Fruit fly (Drosophila melanogaster) whole organism, embryonic: ENCODE results near the gene CG1896.
A peak's percentile ranks its signal among the peaks of the same experiment; 100 is the strongest.

Experiments used
- Atf6 ChIP-seq: fragments of 200-800 bp; sonication (Bioruptor generic); IDR thresholded peaks from 2 replicates; pipeline ENCODE4 v1.3.6; 2022; ENCODE audit warnings: missing biosample characterization, missing genetic modification characterization
- B-H2 ChIP-seq: fragments of 200-800 bp; sonication (Bioruptor generic); optimal IDR thresholded peaks from 2 replicates; lab custom pipeline; 2018; ENCODE audit warnings: missing biosample characterization, mild to moderate bottlenecking, missing genetic modification characterization
- Blimp-1 ChIP-seq: fragments of 200-800 bp; sonication (Bioruptor generic); optimal IDR thresholded peaks from 3 replicates; lab custom pipeline; 2018; ENCODE audit warnings: missing biosample characterization, missing genetic modification characterization, mild to moderate bottlenecking, moderate library complexity, missing genetic modification reagents
- CG10209 ChIP-seq: fragments of 200-800 bp; sonication (Bioruptor generic); optimal IDR thresholded peaks from 3 replicates; lab custom pipeline; 2017; ENCODE audit warnings: missing biosample characterization, mild to moderate bottlenecking, missing genetic modification characterization, missing genetic modification reagents
- CG10462 ChIP-seq: fragments of 200-800 bp; sonication (Bioruptor generic); optimal IDR thresholded peaks from 2 replicates; lab custom pipeline; 2016; ENCODE audit warnings: missing biosample characterization, missing genetic modification characterization
- CG10565 ChIP-seq: fragments of 200-800 bp; sonication (Bioruptor generic); optimal IDR thresholded peaks from 3 replicates; lab custom pipeline; 2016; ENCODE audit warnings: missing biosample characterization, mild to moderate bottlenecking, missing genetic modification characterization
- CG10959 ChIP-seq: fragments of 200-800 bp; sonication (Bioruptor generic); IDR thresholded peaks from 2 replicates; pipeline ENCODE4 v1.3.6; 2022; ENCODE audit warnings: missing biosample characterization, missing genetic modification characterization
- CG11456 ChIP-seq: fragments of 200-800 bp; sonication (Bioruptor generic); IDR thresholded peaks from 3 replicates; pipeline ENCODE4 v1.3.6; 2022; ENCODE audit warnings: missing biosample characterization, missing genetic modification characterization
- CG12219 ChIP-seq: fragments of 200-800 bp; sonication (Bioruptor generic); optimal IDR thresholded peaks from 3 replicates; lab custom pipeline; 2018; ENCODE audit warnings: missing biosample characterization, mild to moderate bottlenecking, missing genetic modification characterization
- CG12299 ChIP-seq: fragments of 200-800 bp; sonication (Bioruptor generic); optimal IDR thresholded peaks from 2 replicates; lab custom pipeline; 2018; ENCODE audit warnings: missing biosample characterization, mild to moderate bottlenecking, missing genetic modification characterization
- CG1233 ChIP-seq: fragments of 200-800 bp; sonication (Bioruptor generic); optimal IDR thresholded peaks from 4 replicates; lab custom pipeline; 2018; ENCODE audit warnings: missing biosample characterization, mild to moderate bottlenecking, missing genetic modification characterization
- CG12659 ChIP-seq: fragments of 200-800 bp; sonication (Bioruptor generic); optimal IDR thresholded peaks from 3 replicates; lab custom pipeline; 2017; ENCODE audit warnings: mild to moderate bottlenecking, missing biosample characterization, missing genetic modification reagents, missing genetic modification characterization
- CG14860 ChIP-seq: fragments of 200-800 bp; sonication (Bioruptor generic); IDR thresholded peaks from 3 replicates; pipeline ENCODE4 v1.3.6; 2022; ENCODE audit warnings: missing biosample characterization, missing genetic modification characterization; ENCODE audit not compliant: partially characterized antibody
- CG15269 ChIP-seq: fragments of 200-800 bp; sonication (Bioruptor generic); optimal IDR thresholded peaks from 2 replicates; lab custom pipeline; 2018; ENCODE audit warnings: missing biosample characterization, mild to moderate bottlenecking, missing genetic modification characterization, moderate library complexity
- CG15514 ChIP-seq: fragments of 200-800 bp; sonication (Bioruptor generic); optimal IDR thresholded peaks from 3 replicates; lab custom pipeline; 2017; ENCODE audit warnings: missing biosample characterization, missing genetic modification characterization, mild to moderate bottlenecking, moderate library complexity, missing genetic modification reagents
- CG16779 ChIP-seq: fragments of 200-800 bp; sonication (Bioruptor generic); IDR thresholded peaks from 2 replicates; pipeline ENCODE4 v1.3.6; 2022; ENCODE audit warnings: missing biosample characterization, missing genetic modification characterization
- CG17612 ChIP-seq: fragments of 200-800 bp; sonication (Bioruptor generic); IDR thresholded peaks from 2 replicates; pipeline ENCODE4 v1.3.6; 2022; ENCODE audit warnings: missing biosample characterization, missing genetic modification characterization
- CG2120 ChIP-seq: fragments of 200-800 bp; sonication (Bioruptor generic); optimal IDR thresholded peaks from 3 replicates; lab custom pipeline; 2016; ENCODE audit warnings: missing biosample characterization, missing genetic modification characterization
- CG2889 ChIP-seq: fragments of 200-800 bp; sonication (Bioruptor generic); IDR thresholded peaks from 3 replicates; pipeline ENCODE4 v1.3.6; 2022; ENCODE audit warnings: missing biosample characterization, missing genetic modification characterization
- CG30403 ChIP-seq: fragments of 200-800 bp; sonication (Bioruptor generic); optimal IDR thresholded peaks from 3 replicates; lab custom pipeline; 2016; ENCODE audit warnings: missing biosample characterization, missing genetic modification characterization
- CG3407 ChIP-seq: fragments of 200-800 bp; sonication (Bioruptor generic); optimal IDR thresholded peaks from 2 replicates; lab custom pipeline; 2018; ENCODE audit warnings: missing biosample characterization, mild to moderate bottlenecking, missing genetic modification characterization
- CG34224 ChIP-seq: fragments of 200-800 bp; sonication (Bioruptor generic); IDR thresholded peaks from 3 replicates; pipeline ENCODE4 v1.3.6; 2022; ENCODE audit warnings: missing biosample characterization, missing genetic modification characterization; ENCODE audit not compliant: partially characterized antibody
- CG4730 ChIP-seq: fragments of 200-800 bp; sonication (Bioruptor generic); IDR thresholded peaks from 2 replicates; pipeline ENCODE4 v1.3.6; 2022; ENCODE audit warnings: missing biosample characterization, missing genetic modification characterization
- CG6254 ChIP-seq: fragments of 200-800 bp; sonication (Bioruptor generic); optimal IDR thresholded peaks from 3 replicates; lab custom pipeline; 2017; ENCODE audit warnings: mild to moderate bottlenecking, missing biosample characterization, missing genetic modification reagents, missing genetic modification characterization
- CG6813 ChIP-seq: fragments of 200-800 bp; sonication (Bioruptor generic); optimal IDR thresholded peaks from 2 replicates; lab custom pipeline; 2017; ENCODE audit warnings: missing biosample characterization, missing genetic modification characterization, mild to moderate bottlenecking, moderate library complexity, missing genetic modification reagents
- CG7963 ChIP-seq: fragments of 200-800 bp; sonication (Bioruptor generic); IDR thresholded peaks from 3 replicates; pipeline ENCODE4 v1.3.6; 2022; ENCODE audit warnings: missing biosample characterization, missing genetic modification characterization; ENCODE audit not compliant: partially characterized antibody
- CoRest ChIP-seq: fragments of 200-800 bp; sonication (Bioruptor generic); optimal IDR thresholded peaks from 3 replicates; lab custom pipeline; 2018; ENCODE audit warnings: missing biosample characterization, mild to moderate bottlenecking, missing genetic modification characterization, moderate library complexity
- Dad ChIP-seq: fragments of 200-800 bp; sonication (Bioruptor generic); optimal IDR thresholded peaks from 3 replicates; lab custom pipeline; 2016; ENCODE audit warnings: missing biosample characterization, missing genetic modification characterization
- Dref ChIP-seq: fragments of 200-800 bp; sonication (Bioruptor generic); IDR thresholded peaks from 2 replicates; pipeline ENCODE4 v1.3.6; 2022; ENCODE audit warnings: missing biosample characterization, missing genetic modification characterization
- H2.0 ChIP-seq: fragments of 200-800 bp; sonication (Bioruptor generic); IDR thresholded peaks from 2 replicates; pipeline ENCODE4 v1.3.6; 2022; ENCODE audit warnings: missing biosample characterization, missing genetic modification characterization
- HLH4C ChIP-seq: fragments of 200-800 bp; sonication (Bioruptor generic); IDR thresholded peaks from 3 replicates; pipeline ENCODE4 v1.3.6; 2022; ENCODE audit warnings: missing biosample characterization, missing genetic modification characterization; ENCODE audit not compliant: partially characterized antibody
- Hey ChIP-seq: fragments of 200-800 bp; sonication (Bioruptor generic); optimal IDR thresholded peaks from 3 replicates; lab custom pipeline; 2018; ENCODE audit warnings: missing biosample characterization, mild to moderate bottlenecking, missing genetic modification characterization
- MTF-1 ChIP-seq: fragments of 200-800 bp; sonication (Bioruptor generic); optimal IDR thresholded peaks from 2 replicates; lab custom pipeline; 2018; ENCODE audit warnings: missing biosample characterization, mild to moderate bottlenecking, missing genetic modification characterization, borderline replicate concordance
- Meics ChIP-seq: fragments of 200-800 bp; sonication (Bioruptor generic); optimal IDR thresholded peaks from 2 replicates; lab custom pipeline; 2017; ENCODE audit warnings: missing biosample characterization, mild to moderate bottlenecking, missing genetic modification characterization
- Oaz ChIP-seq: fragments of 200-800 bp; sonication (Bioruptor generic); IDR thresholded peaks from 2 replicates; pipeline ENCODE4 v1.3.6; 2022; ENCODE audit warnings: missing biosample characterization, missing genetic modification characterization
- Optix ChIP-seq: fragments of 200-800 bp; sonication (Bioruptor generic); IDR thresholded peaks from 3 replicates; pipeline ENCODE4 v1.3.6; 2022; ENCODE audit warnings: missing biosample characterization, missing genetic modification characterization
- PHDP ChIP-seq: fragments of 200-800 bp; sonication (Bioruptor generic); optimal IDR thresholded peaks from 3 replicates; lab custom pipeline; 2018; ENCODE audit warnings: missing biosample characterization, mild to moderate bottlenecking, missing genetic modification characterization, moderate library complexity
- Stat92E ChIP-seq, 3 experiments: fragments of >200 bp in 2 of 3; fragments of 200-800 bp in 1 of 3; sonication (Bioruptor generic) in 1 of 3; optimal IDR thresholded peaks; 2 replicates each; lab custom pipeline; 2017 to 2019; ENCODE audit warnings: missing biosample characterization in 3 of 3, missing genetic modification characterization in 3 of 3, mild to moderate bottlenecking in 1 of 3, moderate library complexity in 1 of 3
- ap ChIP-seq: fragments of 200-800 bp; sonication (Bioruptor generic); IDR thresholded peaks from 2 replicates; pipeline ENCODE4 v1.3.6; 2022; ENCODE audit warnings: missing biosample characterization, missing genetic modification characterization
- bab2 ChIP-seq: fragments of 200-800 bp; sonication (Bioruptor generic); optimal IDR thresholded peaks from 2 replicates; lab custom pipeline; 2016; ENCODE audit warnings: missing biosample characterization, missing genetic modification characterization
- br ChIP-seq: fragments of >200 bp; optimal IDR thresholded peaks from 2 replicates; lab custom pipeline; 2017
- cad ChIP-seq: fragments of >200 bp; optimal IDR thresholded peaks from 2 replicates; lab custom pipeline; 2017; ENCODE audit warnings: missing biosample characterization, missing genetic modification characterization
- chif ChIP-seq, 2 experiments: fragments of 200-800 bp; sonication (Bioruptor generic); optimal IDR thresholded peaks; 3 replicates each; lab custom pipeline; 2016; ENCODE audit warnings: missing biosample characterization in 2 of 2, missing genetic modification characterization in 2 of 2
- maf-S ChIP-seq: fragments of 200-800 bp; sonication (Bioruptor generic); optimal IDR thresholded peaks from 2 replicates; lab custom pipeline; 2016; ENCODE audit warnings: missing biosample characterization, missing genetic modification characterization
- mld ChIP-seq: fragments of 200-800 bp; sonication (Bioruptor generic); IDR thresholded peaks from 3 replicates; pipeline ENCODE4 v1.3.6; 2022; ENCODE audit warnings: missing biosample characterization, missing genetic modification characterization; ENCODE audit not compliant: partially characterized antibody
- otp ChIP-seq: fragments of 200-800 bp; sonication (Bioruptor generic); IDR thresholded peaks from 3 replicates; pipeline ENCODE4, ENCODE4 v1.3.6; 2022; ENCODE audit warnings: missing biosample characterization, missing genetic modification characterization
- pho ChIP-seq: fragments of 200-800 bp; sonication (Bioruptor generic); optimal IDR thresholded peaks from 2 replicates; lab custom pipeline; 2016; ENCODE audit warnings: missing biosample characterization, missing genetic modification characterization
- salm ChIP-seq: fragments of 200-800 bp; sonication (Bioruptor generic); optimal IDR thresholded peaks from 2 replicates; lab custom pipeline; 2018; ENCODE audit warnings: missing biosample characterization, mild to moderate bottlenecking, missing genetic modification characterization
- trh ChIP-seq: fragments of 200-800 bp; sonication (Bioruptor generic); optimal IDR thresholded peaks from 2 replicates; lab custom pipeline; 2016; ENCODE audit warnings: missing biosample characterization, missing genetic modification characterization
- tup ChIP-seq: fragments of 200-800 bp; sonication (Bioruptor generic); optimal IDR thresholded peaks from 2 replicates; lab custom pipeline; 2016; ENCODE audit warnings: missing biosample characterization, mild to moderate bottlenecking, missing genetic modification characterization, moderate library complexity

CG1896 gene

DNA sequence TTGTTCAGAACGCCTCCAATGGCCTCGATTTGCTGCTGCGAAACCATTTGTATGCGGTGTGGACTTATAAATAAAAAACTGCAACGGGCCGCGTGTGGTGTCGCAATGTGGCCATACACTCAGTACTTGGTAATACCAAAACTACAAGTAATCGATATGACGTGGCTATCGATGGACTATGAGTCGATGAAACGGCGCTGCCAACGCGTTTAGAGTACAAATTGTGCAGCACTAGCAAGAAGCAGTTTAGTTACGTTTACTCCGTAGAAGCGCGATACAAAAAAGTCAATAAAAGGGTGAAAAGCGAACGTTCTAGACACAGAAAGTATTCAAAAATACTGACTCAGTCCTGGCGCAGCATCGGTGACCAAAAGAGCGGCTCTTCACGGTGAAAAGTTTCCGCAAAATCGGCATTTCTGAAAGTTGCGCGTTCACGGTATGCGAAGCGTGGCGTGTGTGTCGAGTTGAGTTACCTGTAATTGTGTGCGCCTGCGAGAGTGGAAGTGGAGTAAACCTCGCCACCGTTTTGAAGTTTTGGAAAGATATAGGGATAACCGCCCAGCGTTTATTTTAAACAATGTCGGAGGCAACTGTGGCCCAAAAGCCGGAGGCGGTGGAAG lies 3.5 kb downstream of the CG1896 start, which contains the start of the genes nero and CG1910 (continued):
- peak; percentile 63 for TF ChIP-seq CG12659
- TF ChIP-seq maf-S, result peak; percentile 33
- peak; percentile 78 for TF ChIP-seq CG15514 (GFP tag; lab: Kevin White, UChicago)
- TF ChIP-seq CG10209 (GFP tag; lab: Kevin White, UChicago), result no peak
- no peak for TF ChIP-seq CG6813 (GFP tag; lab: Kevin White, UChicago)
- no peak for TF ChIP-seq Stat92E (GFP tag; optimal IDR thresholded peaks at IDR 0.05; lab: Kevin White, UChicago)
- no peak for TF ChIP-seq Hey (tag; lab: Kevin White, UChicago)
- TF ChIP-seq CG12219 (GFP tag; lab: Kevin White, UChicago), result no peak
- TF ChIP-seq tup, result no peak
- TF ChIP-seq CG34224 (GFP tag; lab: Robert Waterston, UW), result no peak
- no peak for TF ChIP-seq cad (GFP tag; lab: Kevin White, UChicago)
- TF ChIP-seq CG10565 (GFP tag; lab: Kevin White, UChicago), result no peak
- peak; percentile 42 for TF ChIP-seq CG12299 (tag; lab: Kevin White, UChicago)
- no peak for TF ChIP-seq CG16779 (GFP tag; lab: Robert Waterston, UW)
- TF ChIP-seq pho (GFP tag; lab: Kevin White, UChicago), result peak; percentile 7
- no peak for TF ChIP-seq CG15269 (tag; lab: Kevin White, UChicago)
- no peak for TF ChIP-seq CG6254 (GFP tag; lab: Kevin White, UChicago)
- no peak for TF ChIP-seq H2.0 (GFP tag; lab: Robert Waterston, UW)
- no peak for TF ChIP-seq PHDP (tag; lab: Kevin White, UChicago)
- peak; percentile 9 for TF ChIP-seq CG30403 (GFP tag; lab: Kevin White, UChicago)
- no peak for TF ChIP-seq CG10462
- peak; percentile 27 for TF ChIP-seq B-H2 (GFP tag; lab: Kevin White, UChicago)
- TF ChIP-seq Meics, result no peak
- TF ChIP-seq MTF-1 (GFP tag; lab: Kevin White, UChicago), result no peak
- TF ChIP-seq CoRest (tag; lab: Kevin White, UChicago), result peak; percentile 8
- no peak for TF ChIP-seq Optix (GFP tag; lab: Robert Waterston, UW)
- TF ChIP-seq CG11456 (GFP tag; lab: Robert Waterston, UW), result no peak
- no peak for TF ChIP-seq Dref (GFP tag; lab: Robert Waterston, UW)
- TF ChIP-seq CG14860 (GFP tag; lab: Robert Waterston, UW), result no peak
- TF ChIP-seq Oaz (GFP tag; lab: Robert Waterston, UW), result no peak
- no peak for TF ChIP-seq CG4730 (GFP tag; lab: Robert Waterston, UW)
- TF ChIP-seq CG3407 (GFP tag; lab: Kevin White, UChicago), result no peak
- no peak for TF ChIP-seq ap (GFP tag; lab: Robert Waterston, UW)
- TF ChIP-seq CG7963 (GFP tag; lab: Robert Waterston, UW), result no peak
- TF ChIP-seq trh (GFP tag; lab: Kevin White, UChicago), result no peak
- no peak for TF ChIP-seq CG17612
- TF ChIP-seq CG1233 (GFP tag; lab: Kevin White, UChicago), result peak; percentile 29
- TF ChIP-seq br (lab: Kevin White, UChicago), result no peak
- TF ChIP-seq salm (tag; lab: Kevin White, UChicago), result no peak
- TF ChIP-seq Blimp-1 (GFP tag; lab: Kevin White, UChicago), result no peak
- TF ChIP-seq chif (GFP tag; optimal IDR thresholded peaks at IDR 0.05; lab: Kevin White, UChicago), result no peak
- peak; percentile 6 for TF ChIP-seq CG2120 (GFP tag; lab: Kevin White, UChicago)
- no peak for TF ChIP-seq CG2889
- no peak for TF ChIP-seq mld (GFP tag; lab: Robert Waterston, UW)
- no peak for TF ChIP-seq HLH4C (GFP tag; lab: Robert Waterston, UW)
- TF ChIP-seq CG10959 (GFP tag; lab: Robert Waterston, UW), result no peak
- no peak for TF ChIP-seq bab2 (GFP tag; lab: Kevin White, UChicago)
- no peak for TF ChIP-seq otp (GFP tag; lab: Robert Waterston, UW)
- no peak for TF ChIP-seq Dad (GFP tag; lab: Kevin White, UChicago)
- no peak for TF ChIP-seq Atf6 (GFP tag; lab: Robert Waterston, UW)
